Worm (Caenorhabditis elegans) whole organism, L4/young adult: Measurements from ENCODE around the gene clc-6.

Experiments
- W03F9.2 ChIP-seq: fragments of 150-350 bp; optimal IDR thresholded peaks from 2 replicates; lab custom pipeline; 2014; ENCODE audit warnings: missing biosample characterization, missing genetic modification characterization
- dao-5 ChIP-seq: sonication (generic microtip); optimal IDR thresholded peaks from 2 replicates; lab custom pipeline; 2016; ENCODE audit warnings: missing genotype, missing genetic modification characterization, moderate library complexity, missing compliant biosample characterization
- him-1 ChIP-seq: sonication (generic microtip); optimal IDR thresholded peaks from 2 replicates; lab custom pipeline; 2016; ENCODE audit warnings: missing genotype, missing genetic modification reagents, missing genetic modification characterization, missing compliant biosample characterization

DNA sequence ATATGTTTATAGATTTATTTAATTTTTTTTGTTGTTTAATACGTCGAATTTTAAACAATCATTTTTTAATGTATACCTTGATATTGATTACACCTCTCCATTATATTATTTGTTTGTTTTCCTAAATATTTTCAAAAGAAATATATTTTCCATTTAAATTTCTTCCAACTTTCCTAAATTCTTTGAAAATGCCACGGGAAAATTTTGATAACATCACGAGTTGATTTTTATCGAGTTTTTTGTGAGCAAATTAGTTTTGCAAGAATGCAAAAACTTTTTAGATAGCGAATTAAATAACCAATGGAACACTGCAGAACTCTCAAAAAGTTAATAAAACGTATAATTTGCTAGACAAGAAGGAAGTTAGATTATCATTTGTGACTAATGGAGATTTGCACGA is 38.1 kb downstream of the clc-6 start, which contains the start of gene srg-42:
- no peak for TF ChIP-seq him-1 (tag; lab: Kevin White, UChicago)
- TF ChIP-seq W03F9.2: no peak
- TF ChIP-seq dao-5 (tag; lab: Kevin White, UChicago): no peak
